Worm (Caenorhabditis elegans): ENCODE data around the gene C56E6.4.

- TF ChIP-seq zag-1 (tag; optimal IDR thresholded peaks at IDR 0.05) (no peak), lin-13 (GFP tag; optimal IDR thresholded peaks at IDR 0.05) (peak; percentile 79), peb-1 (tag; optimal IDR thresholded peaks at IDR 0.05) (no peak), ceh-16 (tag; optimal IDR thresholded peaks at IDR 0.05) (no peak), unc-39 (tag; optimal IDR thresholded peaks at IDR 0.05) (no peak), ceh-82 (tag; optimal IDR thresholded peaks at IDR 0.05) (no peak), nhr-237 (tag; optimal IDR thresholded peaks at IDR 0.05) (no peak), nhr-10 (tag; optimal IDR thresholded peaks at IDR 0.05) (no peak), unc-62 (GFP tag; optimal IDR thresholded peaks at IDR 0.05) (no peak)
These were observed 38.8 kb downstream of the C56E6.4 start, which contains the start of the genes snr-3 and rsp-5 for ce11 chrII:6489711-6490184.
